Worm (Caenorhabditis elegans) whole organism, late embryonic: Measurements from ENCODE around the gene mbf-1.

Experiments used
- K09A11.1 ChIP-seq: sonication (generic microtip); optimal IDR thresholded peaks from 2 replicates; lab custom pipeline; 2017; ENCODE audit warnings: antibody characterized with exemption, mild to moderate bottlenecking, missing genetic modification characterization, missing compliant biosample characterization; ENCODE audit not compliant: insufficient read depth
- ahr-1 ChIP-seq: sonication (generic microtip); optimal IDR thresholded peaks from 2 replicates; lab custom pipeline; 2016; ENCODE audit warnings: missing genetic modification characterization, missing compliant biosample characterization
- ceh-18 ChIP-seq: sonication (generic microtip); optimal IDR thresholded peaks from 2 replicates; lab custom pipeline; 2016; ENCODE audit warnings: missing genetic modification characterization, missing compliant biosample characterization
- ceh-19 ChIP-seq: fragments of 200-800 bp; sonication (Bioruptor generic); optimal IDR thresholded peaks from 2 replicates; lab custom pipeline; 2018; ENCODE audit warnings: mild to moderate bottlenecking, missing genetic modification characterization, missing compliant biosample characterization
- ceh-24 ChIP-seq: sonication (generic microtip); optimal IDR thresholded peaks from 2 replicates; lab custom pipeline; 2016; ENCODE audit warnings: mild to moderate bottlenecking, missing genetic modification characterization, missing compliant biosample characterization
- ceh-31 ChIP-seq: sonication (generic microtip); optimal IDR thresholded peaks from 2 replicates; lab custom pipeline; 2016; ENCODE audit warnings: missing genetic modification characterization, missing compliant biosample characterization
- ceh-34 ChIP-seq: sonication (generic microtip); optimal IDR thresholded peaks from 2 replicates; lab custom pipeline; 2016; ENCODE audit warnings: mild to moderate bottlenecking, missing genetic modification characterization, missing compliant biosample characterization
- ceh-45 ChIP-seq: fragments of 200-800 bp; sonication (Bioruptor generic); IDR thresholded peaks from 2 replicates; pipeline ENCODE4 v1.3.6; 2022; ENCODE audit warnings: missing genetic modification reagents, missing genetic modification characterization, missing compliant biosample characterization
- ceh-48 ChIP-seq: sonication (generic microtip); optimal IDR thresholded peaks from 2 replicates; lab custom pipeline; 2016; ENCODE audit warnings: missing genetic modification characterization, inconsistent platforms, missing compliant biosample characterization
- ceh-9 ChIP-seq: sonication (generic microtip); optimal IDR thresholded peaks from 2 replicates; lab custom pipeline; 2016; ENCODE audit warnings: mild to moderate bottlenecking, missing genetic modification characterization, inconsistent platforms, missing compliant biosample characterization
- che-1 ChIP-seq: sonication (generic microtip); optimal IDR thresholded peaks from 2 replicates; lab custom pipeline; 2016; ENCODE audit warnings: mild to moderate bottlenecking, missing genetic modification characterization, missing compliant biosample characterization
- dve-1 ChIP-seq: sonication (generic microtip); optimal IDR thresholded peaks from 2 replicates; lab custom pipeline; 2017; ENCODE audit warnings: antibody characterized with exemption, mild to moderate bottlenecking, missing genetic modification characterization, missing compliant biosample characterization
- elt-2 ChIP-seq: sonication (generic microtip); optimal IDR thresholded peaks from 2 replicates; lab custom pipeline; 2016; ENCODE audit warnings: missing genetic modification reagents, missing genetic modification characterization, missing compliant biosample characterization
- fkh-10 ChIP-seq: fragments of 150-350 bp; optimal IDR thresholded peaks from 2 replicates; lab custom pipeline; 2014; ENCODE audit warnings: missing biosample characterization, missing genetic modification reagents, missing genetic modification characterization
- hlh-30 ChIP-seq: sonication (generic microtip); optimal IDR thresholded peaks from 2 replicates; lab custom pipeline; 2017; ENCODE audit warnings: antibody characterized with exemption, missing genetic modification characterization, missing compliant biosample characterization; ENCODE audit not compliant: insufficient read depth
- hlh-8 ChIP-seq: sonication (generic microtip); optimal IDR thresholded peaks from 2 replicates; lab custom pipeline; 2016; ENCODE audit warnings: missing genotype, missing genetic modification characterization, missing compliant biosample characterization
- madf-2 ChIP-seq: sonication (generic microtip); optimal IDR thresholded peaks from 2 replicates; lab custom pipeline; 2017; ENCODE audit warnings: missing genetic modification characterization, missing compliant biosample characterization
- nfya-1 ChIP-seq: sonication (generic microtip); optimal IDR thresholded peaks from 2 replicates; lab custom pipeline; 2017; ENCODE audit warnings: missing genetic modification characterization, mild to moderate bottlenecking, missing compliant biosample characterization, antibody characterized with exemption, moderate library complexity
- nhr-11 ChIP-seq: fragments of 150-350 bp; optimal IDR thresholded peaks from 2 replicates; lab custom pipeline; 2014; ENCODE audit warnings: missing biosample characterization, missing genetic modification characterization
- nhr-232 ChIP-seq: sonication (generic microtip); optimal IDR thresholded peaks from 2 replicates; lab custom pipeline; 2016; ENCODE audit warnings: missing genetic modification characterization, missing compliant biosample characterization
- pha-4 ChIP-seq: fragments of 150-350 bp; optimal IDR thresholded peaks from 2 replicates; lab custom pipeline; 2018; ENCODE audit warnings: missing biosample characterization, missing genetic modification reagents, missing genetic modification characterization
- pqm-1 ChIP-seq: sonication (generic microtip); optimal IDR thresholded peaks from 2 replicates; lab custom pipeline; 2016; ENCODE audit warnings: missing genetic modification characterization, missing compliant biosample characterization
- pros-1 ChIP-seq: fragments of 150-350 bp; optimal IDR thresholded peaks from 2 replicates; lab custom pipeline; 2014; ENCODE audit warnings: missing biosample characterization, missing genetic modification reagents, missing genetic modification characterization
- ref-2 ChIP-seq: sonication (generic microtip); optimal IDR thresholded peaks from 2 replicates; lab custom pipeline; 2016; ENCODE audit warnings: missing genetic modification characterization, missing compliant biosample characterization
- tbx-7 ChIP-seq: sonication (generic microtip); optimal IDR thresholded peaks from 2 replicates; lab custom pipeline; 2016; ENCODE audit warnings: missing genotype, missing genetic modification characterization, missing compliant biosample characterization
- unc-3 ChIP-seq, 2 experiments: fragments of 200-800 bp in 1 of 2; sonication (Bioruptor generic) in 1 of 2; sonication (generic microtip) in 1 of 2; conservative IDR thresholded peaks in 1 of 2; optimal IDR thresholded peaks in 1 of 2; 2 replicates each; pipeline versions ENCODE4 v1.3.6 to Lab custom; 2016 to 2022; ENCODE audit warnings: missing compliant biosample characterization in 2 of 2, missing genetic modification characterization in 2 of 2, missing genetic modification reagents in 1 of 2
- unc-42 ChIP-seq: sonication (generic microtip); optimal IDR thresholded peaks from 2 replicates; lab custom pipeline; 2016; ENCODE audit warnings: missing genotype, missing genetic modification characterization, missing compliant biosample characterization
- unc-55 ChIP-seq: sonication (generic microtip); optimal IDR thresholded peaks from 2 replicates; lab custom pipeline; 2017; ENCODE audit warnings: missing biosample characterization, missing genetic modification reagents, missing genetic modification characterization
- unc-86 ChIP-seq: sonication (generic microtip); optimal IDR thresholded peaks from 2 replicates; lab custom pipeline; 2016; ENCODE audit warnings: missing genetic modification characterization, missing compliant biosample characterization
- ztf-16 ChIP-seq: sonication (generic microtip); optimal IDR thresholded peaks from 2 replicates; lab custom pipeline; 2017; ENCODE audit warnings: missing genetic modification characterization, missing compliant biosample characterization

The mbf-1 gene

DNA sequence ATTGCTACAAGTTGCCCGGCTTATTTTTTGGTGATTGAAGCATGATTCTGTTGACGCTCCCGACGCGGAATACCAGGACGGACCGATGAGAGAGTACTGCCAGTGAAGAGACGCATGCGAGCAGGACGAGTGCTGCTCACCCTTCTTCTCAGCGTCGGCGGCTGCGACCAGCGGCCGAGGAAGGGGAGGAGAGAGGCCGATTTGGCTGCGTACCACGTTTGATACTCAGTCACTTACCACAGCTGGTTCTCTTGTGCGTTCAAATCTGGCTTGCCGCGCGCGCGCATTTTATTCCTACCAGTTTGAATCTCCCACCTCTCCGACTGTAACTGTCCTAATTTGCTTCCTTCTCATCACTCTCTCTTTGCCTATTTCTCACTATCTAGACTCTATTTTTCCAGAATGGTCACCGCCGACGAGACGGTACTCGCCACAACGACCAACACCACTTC, 44.1 kb upstream of the mbf-1 start, which contains the start of gene mep-1 (continued):
- TF ChIP-seq fkh-10 (no peak), ceh-9 (tag; lab: Kevin White, UChicago) (no peak), nfya-1 (peak; percentile 52), ceh-34 (peak; percentile 62), pha-4 (tag; lab: Kevin White, UChicago) (no peak), nhr-11 (tag; lab: Kevin White, UChicago) (no peak), ahr-1 (tag; lab: Kevin White, UChicago) (no peak), unc-86 (tag; lab: Kevin White, UChicago) (no peak), ztf-16 (tag; lab: Kevin White, UChicago) (peak; percentile 2), pqm-1 (tag; lab: Kevin White, UChicago) (no peak), ceh-45 (no peak), K09A11.1 (tag; lab: Kevin White, UChicago) (no peak), unc-3 (GFP tag; conservative IDR thresholded peaks at IDR 0.05; lab: Robert Waterston, UW) (no peak), unc-3 (tag; optimal IDR thresholded peaks at IDR 0.05; lab: Kevin White, UChicago) (no peak)

DNA sequence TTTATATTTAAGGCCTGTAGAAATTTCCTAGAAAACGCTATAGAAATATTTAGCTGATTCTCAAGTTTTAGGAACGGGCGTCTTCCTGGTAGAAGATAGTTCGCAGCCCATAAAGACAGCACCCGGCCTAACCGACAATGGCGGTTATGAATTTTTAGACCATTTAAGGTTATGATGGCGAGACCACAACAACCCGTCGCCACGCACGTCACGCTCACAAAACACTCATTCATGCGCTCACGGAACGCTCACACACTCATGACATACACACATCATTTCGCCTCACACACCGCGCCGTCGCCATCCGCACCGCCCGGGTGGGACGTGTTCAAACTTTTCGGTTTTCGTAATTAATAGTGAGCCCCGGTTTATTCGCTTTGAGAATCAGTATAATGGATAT, 43.5 kb upstream of the mbf-1 start:
- no peak for TF ChIP-seq ztf-16 (tag; lab: Kevin White, UChicago)
- peak; percentile 1 for TF ChIP-seq hlh-30

DNA sequence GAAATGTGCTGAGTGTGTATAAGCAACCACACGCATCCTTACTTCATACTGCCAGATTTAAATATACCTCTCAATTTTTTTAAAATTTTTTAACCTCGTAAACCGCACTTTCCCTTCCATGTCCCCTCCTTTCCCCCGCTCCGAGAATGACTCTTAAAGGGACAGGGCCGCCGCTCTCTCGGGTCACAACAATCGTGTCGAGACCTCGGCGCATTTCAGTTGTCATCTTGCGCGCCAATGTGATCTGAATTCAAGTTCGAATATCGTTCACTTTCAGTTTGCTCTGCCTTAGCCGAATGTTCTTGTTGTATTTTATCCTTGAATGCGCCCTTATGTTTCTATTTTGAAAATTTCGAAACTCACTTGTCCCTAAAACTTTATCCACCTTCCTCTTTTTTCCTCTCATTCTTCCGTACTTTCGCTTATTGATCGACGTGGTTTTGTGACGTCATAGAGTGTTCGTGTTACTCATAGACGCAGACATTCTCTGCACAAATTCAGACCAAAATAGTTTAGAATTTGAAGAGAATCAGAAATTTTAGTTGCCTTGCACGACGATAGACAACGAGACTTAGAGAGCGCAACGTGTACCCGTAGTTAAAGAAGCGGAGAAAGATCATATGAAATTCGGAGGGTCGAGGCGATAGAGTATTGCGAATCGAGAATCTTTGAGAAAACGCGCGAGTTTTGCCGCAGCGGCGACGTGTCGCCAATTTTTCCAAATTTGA, 42.2 kb upstream of the mbf-1 start:
- TF ChIP-seq che-1 (tag; lab: Kevin White, UChicago): no peak
- no peak for TF ChIP-seq unc-3 (GFP tag; conservative IDR thresholded peaks at IDR 0.05; lab: Robert Waterston, UW)
- TF ChIP-seq unc-3 (tag; optimal IDR thresholded peaks at IDR 0.05; lab: Kevin White, UChicago): no peak
- no peak for TF ChIP-seq hlh-8 (tag; lab: Kevin White, UChicago)
- peak; percentile 24 for TF ChIP-seq unc-55 (GFP tag; lab: Kevin White, UChicago)
- TF ChIP-seq dve-1: peak; percentile 21
- TF ChIP-seq ceh-18 (tag; lab: Kevin White, UChicago): peak; percentile 37
- no peak for TF ChIP-seq unc-86 (tag; lab: Kevin White, UChicago)
- TF ChIP-seq unc-42: no peak
- TF ChIP-seq ceh-19 (GFP tag; lab: Kevin White, UChicago): no peak
- peak; percentile 6 for TF ChIP-seq ref-2 (tag; lab: Kevin White, UChicago)
- TF ChIP-seq madf-2 (tag; lab: Kevin White, UChicago): peak; percentile 99
- TF ChIP-seq nfya-1: peak; percentile 49
- peak; percentile 22 for TF ChIP-seq ceh-31
- TF ChIP-seq ceh-48 (tag; lab: Kevin White, UChicago): peak; percentile 16
- TF ChIP-seq tbx-7 (tag; lab: Kevin White, UChicago): no peak

DNA sequence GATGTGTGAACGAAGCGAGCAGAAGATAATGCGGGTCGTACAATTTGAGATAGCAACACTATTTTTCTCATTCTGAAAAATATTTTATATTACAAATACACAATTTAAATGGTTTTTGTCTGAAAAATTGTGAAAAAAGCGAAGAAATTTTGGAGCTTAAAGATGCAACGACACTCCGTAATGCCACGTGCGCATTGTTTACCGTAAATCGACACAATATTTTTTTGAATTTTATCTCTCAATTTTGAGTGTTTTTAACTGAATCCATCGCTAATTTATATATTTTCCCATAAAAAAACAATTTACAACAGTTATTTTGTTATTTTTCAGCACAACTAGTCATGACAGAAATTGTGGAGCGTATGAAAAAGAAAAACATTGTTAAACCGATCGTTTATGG, 40.8 kb upstream of the mbf-1 start, which contains the start of the genes M04B2.4 and gfl-1:
Gene M04B2.4, minus strand, starts transcription at position 72 of the 400 bp plus-strand sequence.
Gene gfl-1, plus strand, starts transcription at position 331 of the 400 bp plus-strand sequence.
- TF ChIP-seq pros-1 (tag; lab: Kevin White, UChicago): no peak
- TF ChIP-seq nfya-1: peak; percentile 7
- TF ChIP-seq nhr-232 (tag; lab: Kevin White, UChicago): no peak
- peak; percentile 36 for TF ChIP-seq elt-2 (tag; lab: Kevin White, UChicago)

DNA sequence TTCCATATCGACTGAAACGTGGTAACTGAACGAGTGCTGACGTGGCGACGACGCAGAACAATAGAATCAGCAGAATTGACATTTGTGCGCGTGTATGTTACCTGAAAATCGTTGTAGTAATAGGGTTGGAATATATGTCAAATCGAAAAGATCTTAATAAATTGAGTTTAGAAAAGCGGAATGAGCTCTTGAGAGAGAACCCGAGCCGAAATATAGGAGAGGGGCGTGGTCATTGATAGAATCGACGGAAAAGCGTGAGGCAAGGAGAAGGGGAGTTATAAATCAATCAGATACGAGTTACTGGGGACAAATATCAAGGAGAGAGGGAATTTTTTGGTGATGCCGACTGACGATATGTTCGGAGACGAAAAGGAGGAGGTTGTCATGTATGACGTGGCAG, 30.5 kb upstream of the mbf-1 start, which contains the start of gene M04B2.6:
Gene M04B2.6, minus strand, starts transcription at position 101 of the 400 bp plus-strand sequence.
- TF ChIP-seq ceh-24 (tag; lab: Kevin White, UChicago) (no peak), hlh-8 (tag; lab: Kevin White, UChicago) (no peak), unc-42 (peak; percentile 0)
